Worm (Caenorhabditis elegans) whole organism, L1 larva: ENCODE measurements around the gene H14E04.2.

Experiments
- C04F5.9 ChIP-seq: sonication (generic microtip); optimal IDR thresholded peaks from 2 replicates; lab custom pipeline; 2016; ENCODE audit warnings: missing genetic modification characterization, missing compliant biosample characterization
- C16A3.4 ChIP-seq: fragments of 150-350 bp; optimal IDR thresholded peaks from 2 replicates; lab custom pipeline; 2014; ENCODE audit warnings: missing biosample characterization, missing genetic modification characterization
- C34B4.2 ChIP-seq: sonication (generic microtip); optimal IDR thresholded peaks from 2 replicates; lab custom pipeline; 2017; ENCODE audit warnings: mild to moderate bottlenecking, missing genetic modification characterization, missing compliant biosample characterization
- Y116A8C.19 ChIP-seq: sonication (generic microtip); optimal IDR thresholded peaks from 2 replicates; lab custom pipeline; 2016; ENCODE audit warnings: missing compliant biosample characterization, missing genetic modification characterization, borderline replicate concordance
- ceh-63 ChIP-seq: fragments of 200-800 bp; sonication (Bioruptor generic); optimal IDR thresholded peaks from 2 replicates; lab custom pipeline; 2018; ENCODE audit warnings: mild to moderate bottlenecking, missing genetic modification characterization, missing compliant biosample characterization
- ceh-82 ChIP-seq, 3 experiments: fragments of 150-350 bp in 1 of 3; sonication (generic microtip) in 2 of 3; optimal IDR thresholded peaks; 2 replicates each; lab custom pipeline; 2014 to 2017; ENCODE audit warnings: missing biosample characterization in 3 of 3, missing genetic modification characterization in 3 of 3
- efl-1 ChIP-seq, 4 experiments: fragments of 150-350 bp; optimal IDR thresholded peaks in 3 of 4; peaks in 1 of 4; 1 replicate in 1 of 4; 2 replicates in 3 of 4; lab custom pipeline; 2014; ENCODE audit warnings: missing biosample characterization in 2 of 4, missing genetic modification characterization in 2 of 4, missing genetic modification reagents in 2 of 4
- egl-13 ChIP-seq: sonication (generic microtip); optimal IDR thresholded peaks from 2 replicates; lab custom pipeline; 2016; ENCODE audit warnings: missing genotype, missing genetic modification reagents, missing genetic modification characterization, missing compliant biosample characterization
- elt-2 ChIP-seq: sonication (generic microtip); optimal IDR thresholded peaks from 2 replicates; lab custom pipeline; 2016; ENCODE audit warnings: missing genetic modification characterization, mild to moderate bottlenecking, inconsistent platforms, missing compliant biosample characterization, missing genetic modification reagents
- elt-3 ChIP-seq, 6 experiments: fragments of 150-350 bp in 1 of 6; sonication (generic microtip); optimal IDR thresholded peaks; 2 replicates each; lab custom pipeline; 2017 to 2018; ENCODE audit warnings: missing biosample characterization in 6 of 6, missing genetic modification characterization in 6 of 6, inconsistent platforms in 1 of 6
- ets-5 ChIP-seq: fragments of 200-800 bp; sonication (Bioruptor generic); IDR thresholded peaks from 2 replicates; pipeline ENCODE4 v1.3.6; 2022; ENCODE audit warnings: missing genetic modification characterization, missing compliant biosample characterization
- fkh-4 ChIP-seq: sonication (generic microtip); optimal IDR thresholded peaks from 2 replicates; lab custom pipeline; 2016; ENCODE audit warnings: missing compliant biosample characterization, missing genetic modification characterization, borderline replicate concordance
- fkh-8 ChIP-seq: sonication (generic microtip); optimal IDR thresholded peaks from 2 replicates; lab custom pipeline; 2016; ENCODE audit warnings: mild to moderate bottlenecking, missing genetic modification characterization, missing compliant biosample characterization
- fos-1 ChIP-seq: fragments of 150-350 bp; optimal IDR thresholded peaks from 2 replicates; lab custom pipeline; 2014; ENCODE audit warnings: missing biosample characterization, missing genetic modification characterization
- hpl-2 ChIP-seq: fragments of 150-350 bp; optimal IDR thresholded peaks from 2 replicates; lab custom pipeline; 2014; ENCODE audit warnings: missing biosample characterization, missing genetic modification reagents, missing genetic modification characterization
- jun-1 ChIP-seq: fragments of 150-350 bp; optimal IDR thresholded peaks from 2 replicates; lab custom pipeline; 2014; ENCODE audit warnings: missing biosample characterization, missing genetic modification reagents, missing genetic modification characterization
- lin-35 ChIP-seq, 2 experiments: fragments of 150-350 bp; optimal IDR thresholded peaks; 2 replicates each; lab custom pipeline; 2014; ENCODE audit warnings: missing biosample characterization in 2 of 2, missing genetic modification characterization in 2 of 2, missing genetic modification reagents in 2 of 2
- lin-39 ChIP-seq: fragments of 150-350 bp; optimal IDR thresholded peaks from 2 replicates; lab custom pipeline; 2014; ENCODE audit warnings: missing biosample characterization, missing genetic modification reagents, missing genetic modification characterization
- mdl-1 ChIP-seq, 2 experiments: fragments of 150-350 bp; optimal IDR thresholded peaks; 2 replicates each; lab custom pipeline; 2014 to 2017; ENCODE audit warnings: missing biosample characterization in 2 of 2, missing genetic modification characterization in 2 of 2, inconsistent platforms in 1 of 2
- mef-2 ChIP-seq: fragments of 150-350 bp; optimal IDR thresholded peaks from 2 replicates; lab custom pipeline; 2014; ENCODE audit warnings: missing biosample characterization, missing genetic modification characterization
- mep-1 ChIP-seq: fragments of 150-350 bp; optimal IDR thresholded peaks from 2 replicates; lab custom pipeline; 2014; ENCODE audit warnings: missing biosample characterization, missing genetic modification characterization
- nhr-12 ChIP-seq: sonication (generic microtip); optimal IDR thresholded peaks from 2 replicates; lab custom pipeline; 2017; ENCODE audit warnings: missing biosample characterization, missing genetic modification characterization
- nhr-237 ChIP-seq: fragments of 150-350 bp; optimal IDR thresholded peaks from 2 replicates; lab custom pipeline; 2014; ENCODE audit warnings: missing biosample characterization, missing genetic modification characterization
- nhr-71 ChIP-seq: sonication (generic microtip); optimal IDR thresholded peaks from 2 replicates; lab custom pipeline; 2016; ENCODE audit warnings: mild to moderate bottlenecking, missing genetic modification characterization, moderate library complexity, missing compliant biosample characterization
- nhr-76 ChIP-seq: sonication (generic microtip); optimal IDR thresholded peaks from 2 replicates; lab custom pipeline; 2017; ENCODE audit warnings: missing biosample characterization, missing genetic modification characterization
- nhr-77 ChIP-seq: fragments of 150-350 bp; optimal IDR thresholded peaks from 2 replicates; lab custom pipeline; 2014; ENCODE audit warnings: missing biosample characterization, missing genetic modification characterization
- nhr-84 ChIP-seq: sonication (generic microtip); optimal IDR thresholded peaks from 2 replicates; lab custom pipeline; 2017; ENCODE audit warnings: missing biosample characterization, missing genetic modification characterization
- nhr-90 ChIP-seq: sonication (generic microtip); optimal IDR thresholded peaks from 2 replicates; lab custom pipeline; 2016; ENCODE audit warnings: mild to moderate bottlenecking, missing genetic modification characterization, missing compliant biosample characterization; ENCODE audit not compliant: poor library complexity
- pag-3 ChIP-seq: sonication (generic microtip); optimal IDR thresholded peaks from 2 replicates; lab custom pipeline; 2017; ENCODE audit warnings: missing genetic modification characterization, mild to moderate bottlenecking, missing compliant biosample characterization, antibody characterized with exemption, borderline replicate concordance; ENCODE audit not compliant: insufficient read depth
- pqm-1 ChIP-seq: sonication (generic microtip); optimal IDR thresholded peaks from 3 replicates; lab custom pipeline; 2017; ENCODE audit warnings: missing biosample characterization, missing genetic modification characterization
- rnt-1 ChIP-seq: sonication (generic microtip); optimal IDR thresholded peaks from 2 replicates; lab custom pipeline; 2016; ENCODE audit warnings: mild to moderate bottlenecking, missing genetic modification characterization, moderate library complexity, missing compliant biosample characterization
- skn-1 ChIP-seq: fragments of 150-350 bp; optimal IDR thresholded peaks from 2 replicates; lab custom pipeline; 2014; ENCODE audit warnings: missing biosample characterization, missing genetic modification characterization
- snpc-4 ChIP-seq: fragments of 150-350 bp; optimal IDR thresholded peaks from 2 replicates; lab custom pipeline; 2014; ENCODE audit warnings: missing biosample characterization, missing genetic modification characterization
- tbx-2 ChIP-seq: sonication (generic microtip); optimal IDR thresholded peaks from 2 replicates; lab custom pipeline; 2016; ENCODE audit warnings: missing genetic modification characterization, missing compliant biosample characterization
- unc-30 ChIP-seq: sonication (generic microtip); optimal IDR thresholded peaks from 2 replicates; lab custom pipeline; 2017; ENCODE audit warnings: missing biosample characterization, missing genetic modification characterization
- unc-62 ChIP-seq: fragments of 150-350 bp; optimal IDR thresholded peaks from 2 replicates; lab custom pipeline; 2014; ENCODE audit warnings: missing biosample characterization, missing genetic modification reagents, missing genetic modification characterization
- unc-98 ChIP-seq: fragments of 200-800 bp; sonication (Bioruptor generic); IDR thresholded peaks from 2 replicates; pipeline ENCODE4 v1.3.6; 2022; ENCODE audit warnings: missing genetic modification characterization, missing compliant biosample characterization
- vab-15 ChIP-seq: sonication (generic microtip); optimal IDR thresholded peaks from 2 replicates; lab custom pipeline; 2017; ENCODE audit warnings: missing genotype, mild to moderate bottlenecking, missing genetic modification characterization, missing compliant biosample characterization
- xbp-1 ChIP-seq: sonication (generic microtip); optimal IDR thresholded peaks from 2 replicates; lab custom pipeline; 2016; ENCODE audit warnings: missing genetic modification characterization, missing compliant biosample characterization
- zag-1 ChIP-seq: fragments of 150-350 bp; optimal IDR thresholded peaks from 2 replicates; lab custom pipeline; 2014; ENCODE audit warnings: missing biosample characterization, missing genetic modification characterization
- ztf-4 ChIP-seq: fragments of 150-350 bp; optimal IDR thresholded peaks from 2 replicates; lab custom pipeline; 2014; ENCODE audit warnings: missing biosample characterization, missing genetic modification characterization

Gene H14E04.2

DNA sequence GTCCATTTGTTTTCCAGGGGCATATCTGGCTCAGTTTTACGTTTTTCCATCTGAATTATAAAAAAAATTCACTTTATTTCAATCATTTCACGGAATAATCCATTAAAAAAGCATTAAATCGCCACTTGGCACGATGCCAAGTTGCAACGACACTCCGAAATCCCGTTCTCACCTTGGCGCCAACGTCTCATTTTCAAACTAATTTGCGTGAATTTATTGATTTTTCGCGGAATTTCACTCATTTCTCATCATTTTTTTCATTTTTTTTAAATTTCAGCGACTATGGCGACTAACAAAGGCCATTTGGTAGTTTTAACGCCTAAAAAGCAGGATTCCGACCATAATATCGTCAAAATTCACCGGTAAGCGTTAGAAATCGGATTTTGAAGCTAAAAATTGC, at the start of gene H14E04.2 (continued):
- TF ChIP-seq nhr-90 (tag; lab: Kevin White, UChicago) (peak; percentile 73), nhr-71 (tag; lab: Kevin White, UChicago) (peak; percentile 87), fos-1 (peak; percentile 47), ceh-82 (tag; optimal IDR thresholded peaks at IDR 0.05; lab: Kevin White, UChicago) (peak; percentile 78 to 84 (median 83)), skn-1 (peak; percentile 58), fkh-4 (tag; lab: Kevin White, UChicago) (peak; percentile 23), mef-2 (tag; lab: Kevin White, UChicago) (no peak), snpc-4 (tag; lab: Kevin White, UChicago) (peak; percentile 20), ceh-63 (no peak), rnt-1 (tag; lab: Kevin White, UChicago) (peak; percentile 85), C04F5.9 (tag; lab: Kevin White, UChicago) (no peak), nhr-76 (tag; lab: Kevin White, UChicago) (no peak), C34B4.2 (no peak), nhr-84 (tag; lab: Kevin White, UChicago) (no peak), lin-35 (GFP tag; optimal IDR thresholded peaks at IDR 0.05; lab: Kevin White, UChicago) (peak; percentile 95 to 97), tbx-2 (tag; lab: Kevin White, UChicago) (peak; percentile 78), Y116A8C.19 (tag; lab: Kevin White, UChicago) (no peak), zag-1 (tag; lab: Kevin White, UChicago) (no peak), unc-62 (GFP tag; lab: Kevin White, UChicago) (no peak), pqm-1 (tag; lab: Kevin White, UChicago) (no peak), ets-5 (GFP tag; lab: Robert Waterston, UW) (no peak), lin-39 (tag; lab: Kevin White, UChicago) (peak; percentile 1), elt-3 (tag; optimal IDR thresholded peaks at IDR 0.05; lab: Kevin White, UChicago) (peak in 2 of 6 experiments; percentile 61 to 85), unc-30 (tag; lab: Kevin White, UChicago) (no peak), nhr-12 (tag; lab: Kevin White, UChicago) (no peak), fkh-8 (tag; lab: Kevin White, UChicago) (peak; percentile 60), elt-2 (tag; lab: Kevin White, UChicago) (peak; percentile 19), vab-15 (tag; lab: Kevin White, UChicago) (peak; percentile 75), egl-13 (tag; lab: Kevin White, UChicago) (peak; percentile 65), ztf-4 (no peak), efl-1 (optimal IDR thresholded peaks at IDR 0.05; lab: Kevin White, UChicago) (peak; percentile 98 to 99), efl-1 (GFP tag; optimal IDR thresholded peaks at IDR 0.05 in 1 of 2; lab: Kevin White, UChicago) (peak; percentile 95 to 100), C16A3.4 (tag; lab: Kevin White, UChicago) (peak; percentile 87)

DNA sequence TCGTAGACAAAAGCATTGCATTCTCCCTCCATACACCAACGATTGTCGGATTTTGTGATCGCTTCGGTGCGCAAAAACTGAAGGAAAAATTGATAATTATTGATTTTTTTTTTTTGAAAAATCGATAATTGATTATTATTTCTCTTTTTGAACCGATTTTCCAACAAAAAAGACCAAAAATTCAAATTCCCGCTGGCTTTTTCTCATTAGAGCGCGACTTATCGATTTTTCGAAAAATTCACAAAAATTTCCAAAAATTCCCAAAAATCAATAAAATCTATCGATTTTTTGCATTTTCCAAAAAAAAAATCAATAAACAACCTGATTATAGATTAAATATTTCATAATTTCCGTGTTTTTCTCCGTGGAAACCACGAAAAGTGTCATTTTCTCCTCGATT, 47.4 kb upstream of the H14E04.2 start:
- TF ChIP-seq jun-1 (tag; lab: Kevin White, UChicago) (no peak), efl-1 (optimal IDR thresholded peaks at IDR 0.05; lab: Kevin White, UChicago) (no peak), efl-1 (GFP tag; optimal IDR thresholded peaks at IDR 0.05 in 1 of 2; lab: Kevin White, UChicago) (no peak), pag-3 (tag; lab: Kevin White, UChicago) (no peak), nhr-237 (tag; lab: Kevin White, UChicago) (no peak), xbp-1 (tag; lab: Kevin White, UChicago) (no peak), unc-98 (GFP tag; lab: Robert Waterston, UW) (no peak), rnt-1 (tag; lab: Kevin White, UChicago) (no peak), mep-1 (tag; lab: Kevin White, UChicago) (no peak), hpl-2 (no peak)
- TF ChIP-seq, all 84 proteins: peak for 0

DNA sequence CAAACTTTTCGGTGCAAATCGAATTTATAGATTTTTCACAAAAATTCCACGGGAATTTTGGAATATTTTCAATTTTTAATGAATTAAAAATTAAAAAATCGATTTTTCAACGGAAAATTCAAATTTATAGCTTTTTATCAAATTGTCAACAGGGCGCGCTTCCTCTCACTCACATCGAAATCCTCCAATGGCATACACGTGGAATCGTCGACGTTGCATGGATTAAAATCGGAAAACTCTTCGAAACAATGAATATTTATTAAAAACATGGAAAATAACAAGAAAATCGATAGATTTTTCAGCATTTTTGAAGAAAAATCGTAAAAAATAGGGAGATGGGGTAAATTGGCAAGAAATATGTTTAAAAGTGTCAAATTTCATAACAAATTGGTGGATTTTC, 46.7 kb upstream of the H14E04.2 start, which contains the start of gene Y54F10BM.12:
Gene Y54F10BM.12 (minus strand): TSS at position 344 of the 400 bp plus-strand sequence.
- TF ChIP-seq fos-1 (no peak), mdl-1 (tag; optimal IDR thresholded peaks at IDR 0.05; lab: Kevin White, UChicago) (no peak), nhr-77 (tag; lab: Kevin White, UChicago) (no peak), nhr-237 (tag; lab: Kevin White, UChicago) (no peak)
- TF ChIP-seq, all 84 proteins: peak for 0
